Worm (Caenorhabditis elegans): Measurements from ENCODE around the gene agxt-1.

agxt-1 gene

DNA sequence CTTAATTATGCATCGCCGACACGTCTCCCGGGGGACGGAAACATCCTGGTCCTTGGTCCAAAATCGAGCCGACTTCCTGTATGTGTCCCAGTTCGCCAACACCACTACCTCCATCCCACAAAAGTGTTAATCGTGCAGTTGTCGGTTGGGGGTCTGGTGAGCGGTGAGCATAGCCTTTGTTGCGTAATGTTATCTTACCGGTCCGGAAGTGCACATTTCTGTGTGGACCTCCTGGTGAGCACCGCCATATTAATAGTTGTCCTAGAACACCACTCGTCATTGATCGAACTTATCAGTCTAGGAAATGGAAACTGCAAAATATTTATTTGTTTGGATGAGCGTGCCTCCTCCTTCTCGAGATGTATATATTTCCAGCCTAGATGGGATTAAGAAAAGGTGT, 51.8 kb downstream of the agxt-1 start:
- TF ChIP-seq nhr-12 (tag; optimal IDR thresholded peaks at IDR 0.05) (no peak), ztf-4 (tag; optimal IDR thresholded peaks at IDR 0.05) (no peak), sma-3 (GFP tag; optimal IDR thresholded peaks at IDR 0.05) (no peak), unc-39 (tag; optimal IDR thresholded peaks at IDR 0.05) (no peak), crh-2 (tag; optimal IDR thresholded peaks at IDR 0.05) (no peak), ceh-16 (tag; optimal IDR thresholded peaks at IDR 0.05) (no peak), ceh-82 (tag; optimal IDR thresholded peaks at IDR 0.05) (no peak), unc-62 (GFP tag; optimal IDR thresholded peaks at IDR 0.05) (no peak), gmeb-1 (tag; optimal IDR thresholded peaks at IDR 0.05) (no peak), sem-4 (tag; optimal IDR thresholded peaks at IDR 0.05) (no peak), snpc-4 (tag; optimal IDR thresholded peaks at IDR 0.05) (no peak), nhr-11 (tag; optimal IDR thresholded peaks at IDR 0.05) (no peak), mab-5 (tag; optimal IDR thresholded peaks at IDR 0.05) (no peak), unc-55 (GFP tag; optimal IDR thresholded peaks at IDR 0.05) (no peak)
